Fruit fly (Drosophila melanogaster): ENCODE data around the gene CG13625.
A peak's percentile ranks its signal among the peaks of the same experiment; 100 is the strongest.

CG13625 gene

dm6 chr3R:24574123-24574522 lies 10.8 kb downstream of the CG13625 start (continued):
- TF ChIP-seq Bteb2 (GFP tag; optimal IDR thresholded peaks at IDR 0.05) (peak; percentile 10), CG9215 (GFP tag; IDR thresholded peaks at IDR 0.05) (no peak; the same call in 1 of the 2 replicates), CG1233 (GFP tag; optimal IDR thresholded peaks at IDR 0.05) (peak; percentile 43), CG11723 (GFP tag; optimal IDR thresholded peaks at IDR 0.05) (no peak), CG33213 (GFP tag; optimal IDR thresholded peaks at IDR 0.05) (no peak), Asciz (GFP tag; optimal IDR thresholded peaks at IDR 0.05) (peak; percentile 2), nau (GFP tag; optimal IDR thresholded peaks at IDR 0.05) (peak; percentile 33), dpn (GFP tag; optimal IDR thresholded peaks at IDR 0.05) (peak; percentile 17 to 35), E2f2 (GFP tag; IDR thresholded peaks at IDR 0.05) (no peak), Hsf (GFP tag; optimal IDR thresholded peaks at IDR 0.05) (peak; percentile 56), Hand (GFP tag; optimal IDR thresholded peaks at IDR 0.05) (peak; percentile 90), CG10431 (GFP tag; optimal IDR thresholded peaks at IDR 0.05) (no peak), CG12769 (tag; optimal IDR thresholded peaks at IDR 0.05) (peak; percentile 1), lbe (GFP tag; optimal IDR thresholded peaks at IDR 0.05) (no peak), Abd-B (GFP tag; optimal IDR thresholded peaks at IDR 0.05) (no peak), bcd (GFP tag; optimal IDR thresholded peaks at IDR 0.05) (peak; percentile 53), Hr78 (GFP tag; optimal IDR thresholded peaks at IDR 0.05) (no peak), CG17359 (tag; optimal IDR thresholded peaks at IDR 0.05) (peak; percentile 53), Atf6 (GFP tag; IDR thresholded peaks at IDR 0.05) (peak; percentile 69), Fer2 (tag; optimal IDR thresholded peaks at IDR 0.05) (peak; percentile 47), CG4424 (GFP tag; optimal IDR thresholded peaks at IDR 0.05) (no peak), Nf-YB (GFP tag; optimal IDR thresholded peaks at IDR 0.05) (peak; percentile 34), odd (GFP tag; optimal IDR thresholded peaks at IDR 0.05) (peak; percentile 2), E2f1 (GFP tag; IDR thresholded peaks at IDR 0.05) (peak; percentile 51; the same call in 1 of the 2 replicates), insv (GFP tag; optimal IDR thresholded peaks at IDR 0.05) (no peak), CG14710 (tag; optimal IDR thresholded peaks at IDR 0.05) (peak; percentile 20), crc (GFP tag; optimal IDR thresholded peaks at IDR 0.05) (no peak), Meics (GFP tag; optimal IDR thresholded peaks at IDR 0.05) (peak; percentile 84), Xbp1 (GFP tag; optimal IDR thresholded peaks at IDR 0.05) (peak; percentile 3), row (GFP tag; IDR thresholded peaks at IDR 0.05) (peak; percentile 57), CG6854 (GFP tag; optimal IDR thresholded peaks at IDR 0.05) (peak; percentile 66), HLHmδ (GFP tag; optimal IDR thresholded peaks at IDR 0.05) (no peak), CG8388 (GFP tag; optimal IDR thresholded peaks at IDR 0.05) (peak; percentile 16), Sox102F (GFP tag; optimal IDR thresholded peaks at IDR 0.05) (peak; percentile 49), Fer3 (tag; optimal IDR thresholded peaks at IDR 0.05) (peak; percentile 54), az2 (GFP tag; optimal IDR thresholded peaks at IDR 0.05) (peak; percentile 20), CG10209 (GFP tag; optimal IDR thresholded peaks at IDR 0.05) (peak; percentile 46), pnt (GFP tag; optimal IDR thresholded peaks at IDR 0.05) (no peak), D19B (GFP tag; optimal IDR thresholded peaks at IDR 0.05) (peak; percentile 41), croc (GFP tag; conservative IDR thresholded peaks at IDR 0.05) (no peak), stc (GFP tag; IDR thresholded peaks at IDR 0.05) (peak; percentile 41; the same call in 1 of the 2 replicates), CG15011 (GFP tag; optimal IDR thresholded peaks at IDR 0.05) (peak; percentile 51), CG10267 (tag; optimal IDR thresholded peaks at IDR 0.05) (peak; percentile 51), gcm (GFP tag; optimal IDR thresholded peaks at IDR 0.05) (peak; percentile 27), CG6683 (GFP tag; optimal IDR thresholded peaks at IDR 0.05) (peak; percentile 62), lilli (GFP tag; optimal IDR thresholded peaks at IDR 0.05) (peak; percentile 24), emc (GFP tag; optimal IDR thresholded peaks at IDR 0.05) (no peak), cwo (GFP tag; optimal IDR thresholded peaks at IDR 0.05) (peak; percentile 76), CG8478 (optimal IDR thresholded peaks at IDR 0.05) (no peak), CG13424 (tag; optimal IDR thresholded peaks at IDR 0.05) (peak; percentile 70)

Measured in whole organism, embryonic.